Fruit fly (Drosophila melanogaster) whole organism, embryonic: Measurements from ENCODE around the gene PolE2.

Experiments used
- Awh ChIP-seq: fragments of 200-800 bp; sonication (Bioruptor generic); IDR thresholded peaks from 2 replicates; pipeline ENCODE4, ENCODE4 v1.3.6; 2022; ENCODE audit warnings: missing biosample characterization, missing genetic modification characterization
- hth ChIP-seq: fragments of >200 bp; optimal IDR thresholded peaks from 2 replicates; lab custom pipeline; 2017; ENCODE audit warnings: inconsistent platforms
- zen ChIP-seq: fragments of 200-800 bp; sonication (Bioruptor generic); optimal IDR thresholded peaks from 3 replicates; lab custom pipeline; 2018; ENCODE audit warnings: missing biosample characterization, mild to moderate bottlenecking, missing genetic modification characterization, moderate library complexity

DNA sequence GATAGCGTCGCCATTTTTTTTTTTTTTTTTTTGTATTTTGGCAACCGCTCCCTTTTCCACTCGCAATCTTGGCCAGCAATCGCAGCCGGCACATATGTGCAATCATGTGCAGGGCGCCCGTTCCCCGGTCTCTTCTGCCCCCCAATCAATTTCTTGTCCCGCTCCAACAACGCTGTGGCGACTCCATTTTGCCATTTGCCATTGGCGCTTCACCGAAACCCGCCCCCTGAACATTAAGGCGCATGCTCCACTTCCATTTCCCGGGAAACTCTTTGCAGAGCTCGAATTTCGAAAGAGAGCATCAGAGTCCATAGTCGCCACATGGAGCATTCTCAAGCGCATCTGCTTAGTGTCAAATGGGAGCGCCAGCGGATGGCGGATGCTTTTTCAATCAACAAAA lies 6.1 kb downstream of the PolE2 start:
- no peak for TF ChIP-seq Awh (GFP tag; lab: Robert Waterston, UW)
- TF ChIP-seq hth (lab: Kevin White, UChicago) = no peak
- TF ChIP-seq zen (tag; lab: Kevin White, UChicago) = no peak
